Worm (Caenorhabditis elegans) whole organism, L2 larva: ENCODE measurements around the gene pmp-2.

Source experiments
- ama-1 ChIP-seq: fragments of 150-350 bp; optimal IDR thresholded peaks from 2 replicates; lab custom pipeline; 2018; ENCODE audit warnings: inconsistent platforms
- dmd-4 ChIP-seq: sonication (generic microtip); optimal IDR thresholded peaks from 2 replicates; lab custom pipeline; 2017; ENCODE audit warnings: missing biosample characterization, missing genetic modification characterization
- elt-3 ChIP-seq: sonication (generic microtip); optimal IDR thresholded peaks from 2 replicates; lab custom pipeline; 2017; ENCODE audit warnings: missing biosample characterization, missing genetic modification characterization
- lin-13 ChIP-seq: fragments of 150-350 bp; optimal IDR thresholded peaks from 2 replicates; lab custom pipeline; 2014; ENCODE audit warnings: missing biosample characterization, missing genetic modification reagents, missing genetic modification characterization
- nhr-12 ChIP-seq: fragments of 150-350 bp; optimal IDR thresholded peaks from 2 replicates; lab custom pipeline; 2014; ENCODE audit warnings: missing biosample characterization, missing genetic modification characterization
- peb-1 ChIP-seq: fragments of 150-350 bp; optimal IDR thresholded peaks from 2 replicates; lab custom pipeline; 2014; ENCODE audit warnings: missing biosample characterization, missing genetic modification characterization
- skn-1 ChIP-seq: sonication (generic microtip); optimal IDR thresholded peaks from 2 replicates; lab custom pipeline; 2017; ENCODE audit warnings: missing biosample characterization, missing genetic modification characterization
- snpc-4 ChIP-seq: fragments of 150-350 bp; optimal IDR thresholded peaks from 2 replicates; lab custom pipeline; 2014; ENCODE audit warnings: missing biosample characterization, missing genetic modification characterization
- zag-1 ChIP-seq: fragments of 150-350 bp; optimal IDR thresholded peaks from 2 replicates; lab custom pipeline; 2014; ENCODE audit warnings: missing biosample characterization, missing genetic modification characterization

DNA sequence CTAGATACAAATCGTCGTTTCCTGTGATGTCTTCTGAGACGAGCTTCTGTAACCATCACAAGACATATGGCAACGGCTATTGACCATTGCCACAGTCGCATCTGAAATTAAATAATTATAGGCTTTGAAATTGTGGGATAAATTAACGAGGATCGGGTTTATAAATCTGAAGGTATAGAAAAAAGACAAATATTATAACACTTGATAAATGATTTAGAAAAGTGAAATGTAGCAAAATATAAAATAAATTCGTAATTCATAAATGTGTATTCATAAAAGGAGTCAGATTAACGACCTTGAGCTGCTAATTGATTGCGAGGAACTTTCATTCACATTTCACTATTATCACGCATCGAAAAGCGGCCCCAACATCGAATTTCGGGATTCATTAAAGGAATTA, 24.0 kb downstream of the pmp-2 start, which contains the start of gene aff-1:
- TF ChIP-seq nhr-12 (no peak), zag-1 (no peak), dmd-4 (tag; lab: Kevin White, UChicago) (no peak), skn-1 (tag; lab: Kevin White, UChicago) (no peak), ama-1 (no peak), elt-3 (no peak), peb-1 (tag; lab: Kevin White, UChicago) (no peak), lin-13 (GFP tag; lab: Kevin White, UChicago) (no peak), snpc-4 (tag; lab: Kevin White, UChicago) (no peak)
